Worm (Caenorhabditis elegans): Measurements from ENCODE around the gene meg-4.

DNA sequence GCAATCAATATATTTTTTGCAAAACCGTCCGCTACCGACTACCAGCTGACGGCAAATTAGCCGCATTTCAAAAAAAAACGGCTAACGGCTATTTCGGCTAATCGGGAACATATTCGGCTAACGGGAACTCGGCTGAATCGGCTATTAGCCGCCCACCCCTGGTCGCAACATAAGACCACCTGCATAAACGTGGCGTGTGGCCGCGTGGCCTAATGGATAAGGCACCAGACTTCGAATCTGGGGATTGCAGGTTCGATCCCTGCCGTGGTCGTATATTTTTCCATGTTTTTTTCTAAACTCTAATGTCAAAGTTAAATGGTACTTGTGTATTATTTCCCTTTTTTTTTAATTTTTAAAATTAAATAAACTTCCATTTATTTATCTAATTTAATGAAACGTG is 15.7 kb downstream of the meg-4 start:
- TF ChIP-seq attf-3 (GFP tag; conservative IDR thresholded peaks at IDR 0.05) (no peak), attf-5 (GFP tag; optimal IDR thresholded peaks at IDR 0.05) (no peak), snpc-4 (GFP tag; optimal IDR thresholded peaks at IDR 0.05) (no peak), snpc-4 (tag; optimal IDR thresholded peaks at IDR 0.05) (no peak), pha-4 (tag; optimal IDR thresholded peaks at IDR 0.05) (no peak), nfya-2 (GFP tag; IDR thresholded peaks at IDR 0.05) (no peak), B0261.1 (tag; optimal IDR thresholded peaks at IDR 0.05) (peak; percentile 51), unc-62 (GFP tag; optimal IDR thresholded peaks at IDR 0.05) (no peak), ztf-26 (tag; optimal IDR thresholded peaks at IDR 0.05) (no peak), Y67H2A.10 (GFP tag; conservative IDR thresholded peaks at IDR 0.05) (no peak)
